Worm (Caenorhabditis elegans) whole organism, L4 larva: Measurements from ENCODE around the gene paic-1.

ENCODE experiments used
- R02D3.7 ChIP-seq: fragments of 150-350 bp; sonication (generic microtip); optimal IDR thresholded peaks from 3 replicates; lab custom pipeline; 2014; ENCODE audit warnings: missing biosample characterization, missing genetic modification characterization
- T20F7.1 ChIP-seq: fragments of 200-800 bp; sonication (Bioruptor generic); optimal IDR thresholded peaks from 2 replicates; lab custom pipeline; 2018; ENCODE audit warnings: mild to moderate bottlenecking, missing genetic modification characterization, missing compliant biosample characterization
- ceh-82 ChIP-seq: sonication (generic microtip); optimal IDR thresholded peaks from 2 replicates; lab custom pipeline; 2017; ENCODE audit warnings: missing biosample characterization, missing genetic modification characterization
- egl-27 ChIP-seq: sonication (generic microtip); optimal IDR thresholded peaks from 3 replicates; lab custom pipeline; 2017; ENCODE audit warnings: missing biosample characterization, missing genetic modification reagents, missing genetic modification characterization
- mep-1 ChIP-seq: fragments of 150-350 bp; sonication (generic microtip); optimal IDR thresholded peaks from 3 replicates; lab custom pipeline; 2014; ENCODE audit warnings: missing biosample characterization, missing genetic modification characterization
- nhr-11 ChIP-seq: fragments of 150-350 bp; optimal IDR thresholded peaks from 2 replicates; lab custom pipeline; 2014; ENCODE audit warnings: missing biosample characterization, missing genetic modification characterization
- spr-1 ChIP-seq: sonication (generic microtip); optimal IDR thresholded peaks from 2 replicates; lab custom pipeline; 2016; ENCODE audit warnings: mild to moderate bottlenecking, missing genetic modification characterization, missing compliant biosample characterization
- unc-130 ChIP-seq: sonication (generic microtip); optimal IDR thresholded peaks from 2 replicates; lab custom pipeline; 2016; ENCODE audit warnings: missing genetic modification reagents, missing genetic modification characterization, missing compliant biosample characterization

- TF ChIP-seq unc-130 (GFP tag; lab: Kevin White, UChicago) (no peak), T20F7.1 (GFP tag; lab: Kevin White, UChicago) (no peak), mep-1 (tag; lab: Kevin White, UChicago) (no peak), ceh-82 (tag; lab: Kevin White, UChicago) (no peak), spr-1 (tag; lab: Kevin White, UChicago) (no peak), R02D3.7 (tag; lab: Kevin White, UChicago) (no peak), egl-27 (no peak), nhr-11 (tag; lab: Kevin White, UChicago) (no peak)
These were observed 5.9 kb upstream of the paic-1 start, which contains the start of gene B0286.1 for ce11 chrII:4378195-4378594.
